Worm (Caenorhabditis elegans): ENCODE measurements around the gene ins-39.
A peak's percentile ranks its signal among the peaks of the same experiment; 100 is the strongest.

Gene ins-39

ce11 chrX:1386893-1387367 lies 42.7 kb upstream of the ins-39 start, which contains the start of gene F56C3.1:
Gene F56C3.1 (plus strand): TSS chrX:1387317.
- peak; percentile 93 for TF ChIP-seq sdc-2 (tag; optimal IDR thresholded peaks at IDR 0.05)
- no peak for TF ChIP-seq hlh-15 (tag; optimal IDR thresholded peaks at IDR 0.05)

- TF ChIP-seq unc-3 (GFP tag; conservative IDR thresholded peaks at IDR 0.05) = no peak
- no peak for TF ChIP-seq unc-3 (tag; optimal IDR thresholded peaks at IDR 0.05)
- TF ChIP-seq nfya-1 (tag; optimal IDR thresholded peaks at IDR 0.05) = no peak
- no peak for TF ChIP-seq pha-2 (tag; optimal IDR thresholded peaks at IDR 0.05)
- no peak for TF ChIP-seq pros-1 (tag; optimal IDR thresholded peaks at IDR 0.05)
- no peak for TF ChIP-seq pax-1 (tag; optimal IDR thresholded peaks at IDR 0.05)
- no peak for TF ChIP-seq ceh-48 (tag; optimal IDR thresholded peaks at IDR 0.05)
- no peak for TF ChIP-seq unc-55 (GFP tag; optimal IDR thresholded peaks at IDR 0.05)
- TF ChIP-seq pha-4 (tag; optimal IDR thresholded peaks at IDR 0.05) = no peak
- TF ChIP-seq madf-2 (tag; optimal IDR thresholded peaks at IDR 0.05) = no peak
These were observed 40.3 kb upstream of the ins-39 start, which contains the start of gene F56C3.8 for ce11 chrX:1384538-1384937. Gene F56C3.8 (minus strand): TSS chrX:1384638.

- TF ChIP-seq sdc-2 (tag; optimal IDR thresholded peaks at IDR 0.05) (peak; percentile 64), elt-2 (tag; optimal IDR thresholded peaks at IDR 0.05) (no peak)
These were observed 39.3 kb upstream of the ins-39 start for ce11 chrX:1383546-1383945.

- TF ChIP-seq ttx-3 (tag; optimal IDR thresholded peaks at IDR 0.05) (no peak), hlh-6 (tag; optimal IDR thresholded peaks at IDR 0.05) (no peak), ceh-22 (tag; optimal IDR thresholded peaks at IDR 0.05) (no peak), sox-2 (GFP tag; IDR thresholded peaks at IDR 0.05) (no peak), sdc-2 (tag; optimal IDR thresholded peaks at IDR 0.05) (no peak), tbx-2 (tag; optimal IDR thresholded peaks at IDR 0.05) (no peak), madf-2 (tag; optimal IDR thresholded peaks at IDR 0.05) (no peak), K02D7.2 (tag; optimal IDR thresholded peaks at IDR 0.05) (no peak), unc-3 (GFP tag; conservative IDR thresholded peaks at IDR 0.05) (no peak), unc-3 (tag; optimal IDR thresholded peaks at IDR 0.05) (no peak), ceh-34 (tag; optimal IDR thresholded peaks at IDR 0.05) (no peak), lin-11 (tag; optimal IDR thresholded peaks at IDR 0.05) (no peak), Y22D7AL.16 (tag; optimal IDR thresholded peaks at IDR 0.05) (no peak), pag-3 (tag; optimal IDR thresholded peaks at IDR 0.05; ENCODE audit: borderline replicate concordance) (no peak), mec-3 (tag; optimal IDR thresholded peaks at IDR 0.05; ENCODE audit: borderline replicate concordance) (no peak)
These were observed 37.3 kb upstream of the ins-39 start, which contains the start of gene F56C3.10 for ce11 chrX:1381565-1381964. Gene F56C3.10 (minus strand): TSS chrX:1381665.

- peak; percentile 89 for TF ChIP-seq ceh-34 (tag; optimal IDR thresholded peaks at IDR 0.05)
- TF ChIP-seq ceh-18 (tag; optimal IDR thresholded peaks at IDR 0.05) = peak; percentile 76
- no peak for TF ChIP-seq ama-1 (optimal IDR thresholded peaks at IDR 0.05)
- no peak for TF ChIP-seq pros-1 (tag; optimal IDR thresholded peaks at IDR 0.05)
- peak; percentile 61 for TF ChIP-seq hlh-15 (tag; optimal IDR thresholded peaks at IDR 0.05)
- TF ChIP-seq fkh-10 (GFP tag; optimal IDR thresholded peaks at IDR 0.05) = peak; percentile 16
- no peak for TF ChIP-seq pax-1 (tag; optimal IDR thresholded peaks at IDR 0.05)
- TF ChIP-seq zip-5 (tag; optimal IDR thresholded peaks at IDR 0.05) = peak; percentile 37
- TF ChIP-seq fkh-6 (tag; optimal IDR thresholded peaks at IDR 0.05) = peak; percentile 78
- peak; percentile 29 for TF ChIP-seq pag-3 (tag; optimal IDR thresholded peaks at IDR 0.05; ENCODE audit: borderline replicate concordance)
- peak; percentile 79 for TF ChIP-seq nhr-232 (tag; optimal IDR thresholded peaks at IDR 0.05)
- peak; percentile 84 for TF ChIP-seq ref-2 (tag; optimal IDR thresholded peaks at IDR 0.05)
- TF ChIP-seq ceh-6 (GFP tag; optimal IDR thresholded peaks at IDR 0.05) = peak; percentile 90
- peak; percentile 83 for TF ChIP-seq ttx-3 (tag; optimal IDR thresholded peaks at IDR 0.05)
- peak; percentile 97 for TF ChIP-seq sdc-2 (tag; optimal IDR thresholded peaks at IDR 0.05)
- TF ChIP-seq hlh-8 (tag; optimal IDR thresholded peaks at IDR 0.05) = peak; percentile 56
- TF ChIP-seq T23F11.4 (GFP tag; optimal IDR thresholded peaks at IDR 0.05) = peak; percentile 60
- TF ChIP-seq ztf-16 (tag; optimal IDR thresholded peaks at IDR 0.05) = peak; percentile 84
- peak; percentile 17 for TF ChIP-seq ceh-30 (tag; optimal IDR thresholded peaks at IDR 0.05)
- peak; percentile 32 for TF ChIP-seq ceh-9 (tag; optimal IDR thresholded peaks at IDR 0.05)
- peak; percentile 90 for TF ChIP-seq ceh-19 (GFP tag; optimal IDR thresholded peaks at IDR 0.05)
- peak; percentile 78 for TF ChIP-seq C38D4.7 (GFP tag; optimal IDR thresholded peaks at IDR 0.05)
- TF ChIP-seq elt-2 (tag; optimal IDR thresholded peaks at IDR 0.05) = peak; percentile 88
- TF ChIP-seq Y22D7AL.16 (tag; optimal IDR thresholded peaks at IDR 0.05) = peak; percentile 85
- peak; percentile 81 for TF ChIP-seq pha-2 (tag; optimal IDR thresholded peaks at IDR 0.05)
- TF ChIP-seq rnt-1 (tag; optimal IDR thresholded peaks at IDR 0.05) = peak; percentile 85
- no peak for TF ChIP-seq nhr-11 (tag; optimal IDR thresholded peaks at IDR 0.05)
- no peak for TF ChIP-seq dve-1 (tag; optimal IDR thresholded peaks at IDR 0.05)
- peak; percentile 72 for TF ChIP-seq ceh-45 (GFP tag; IDR thresholded peaks at IDR 0.05)
- peak; percentile 80 for TF ChIP-seq elt-4 (tag; optimal IDR thresholded peaks at IDR 0.05)
These were observed 35.2 kb upstream of the ins-39 start for ce11 chrX:1379391-1379790.
